Fruit fly (Drosophila melanogaster) whole organism, embryonic: ENCODE results near the gene Or30a.
A peak's percentile ranks its signal among the peaks of the same experiment; 100 is the strongest.

Experiments used
- Aef1 ChIP-seq: fragments of 200-800 bp; sonication (Bioruptor generic); IDR thresholded peaks from 3 replicates; pipeline ENCODE4 v1.3.6; 2022; ENCODE audit warnings: missing biosample characterization, missing genetic modification characterization
- Antp ChIP-seq: fragments of 200-800 bp; sonication (Bioruptor generic); optimal IDR thresholded peaks from 3 replicates; lab custom pipeline; 2016; ENCODE audit warnings: missing biosample characterization, missing genetic modification characterization
- CG10654 ChIP-seq: fragments of 200-800 bp; sonication (Bioruptor generic); optimal IDR thresholded peaks from 2 replicates; lab custom pipeline; 2016; ENCODE audit warnings: missing biosample characterization, missing genetic modification characterization
- CG11723 ChIP-seq: fragments of 200-800 bp; sonication (Bioruptor generic); optimal IDR thresholded peaks from 2 replicates; lab custom pipeline; 2017; ENCODE audit warnings: missing biosample characterization, mild to moderate bottlenecking, missing genetic modification characterization
- CG12299 ChIP-seq: fragments of 200-800 bp; sonication (Bioruptor generic); optimal IDR thresholded peaks from 2 replicates; lab custom pipeline; 2018; ENCODE audit warnings: missing biosample characterization, mild to moderate bottlenecking, missing genetic modification characterization
- CG12391 ChIP-seq: fragments of 200-800 bp; sonication (Bioruptor generic); optimal IDR thresholded peaks from 3 replicates; lab custom pipeline; 2018; ENCODE audit warnings: missing biosample characterization, mild to moderate bottlenecking, missing genetic modification characterization, moderate library complexity
- CG13296 ChIP-seq: fragments of 200-800 bp; sonication (Bioruptor generic); optimal IDR thresholded peaks from 3 replicates; lab custom pipeline; 2018; ENCODE audit warnings: missing biosample characterization, mild to moderate bottlenecking, missing genetic modification characterization
- CG14441 ChIP-seq: fragments of 200-800 bp; sonication (Bioruptor generic); IDR thresholded peaks from 2 replicates; pipeline ENCODE4 v1.3.6; 2022; ENCODE audit warnings: missing biosample characterization, missing genetic modification characterization
- CG1602 ChIP-seq: fragments of 200-800 bp; sonication (Bioruptor generic); optimal IDR thresholded peaks from 3 replicates; lab custom pipeline; 2016; ENCODE audit warnings: missing biosample characterization, missing genetic modification characterization
- CG1603 ChIP-seq: fragments of 200-800 bp; sonication (Bioruptor generic); optimal IDR thresholded peaks from 2 replicates; lab custom pipeline; 2019; ENCODE audit warnings: missing biosample characterization, mild to moderate bottlenecking, missing genetic modification characterization, moderate library complexity
- CG17328 ChIP-seq: fragments of 200-800 bp; sonication (Bioruptor generic); IDR thresholded peaks from 2 replicates; pipeline ENCODE4 v1.3.6; 2022; ENCODE audit warnings: missing biosample characterization, missing genetic modification characterization
- CG17568 ChIP-seq: fragments of 200-800 bp; sonication (Bioruptor generic); optimal IDR thresholded peaks from 2 replicates; lab custom pipeline; 2018; ENCODE audit warnings: missing biosample characterization, mild to moderate bottlenecking, missing genetic modification characterization, moderate library complexity
- CG17912 ChIP-seq: fragments of 200-800 bp; sonication (Bioruptor generic); optimal IDR thresholded peaks from 2 replicates; lab custom pipeline; 2018; ENCODE audit warnings: missing biosample characterization, mild to moderate bottlenecking, missing genetic modification characterization
- CG18262 ChIP-seq: fragments of 200-800 bp; optimal IDR thresholded peaks from 3 replicates; lab custom pipeline; 2019; ENCODE audit warnings: missing biosample characterization, mild to moderate bottlenecking, missing genetic modification characterization, moderate library complexity
- CG33213 ChIP-seq: fragments of 200-800 bp; sonication (Bioruptor generic); optimal IDR thresholded peaks from 3 replicates; lab custom pipeline; 2016; ENCODE audit warnings: missing biosample characterization, missing genetic modification characterization
- CG34422 ChIP-seq: fragments of 200-800 bp; sonication (Bioruptor generic); IDR thresholded peaks from 3 replicates; pipeline ENCODE4 v1.3.6; 2022; ENCODE audit warnings: missing biosample characterization, missing genetic modification characterization
- CG4360 ChIP-seq: fragments of 200-800 bp; sonication (Bioruptor generic); IDR thresholded peaks from 2 replicates; pipeline ENCODE4 v1.3.6; 2022; ENCODE audit warnings: missing biosample characterization, missing genetic modification characterization
- CG4707 ChIP-seq: fragments of 200-800 bp; sonication (Bioruptor generic); optimal IDR thresholded peaks from 2 replicates; lab custom pipeline; 2018; ENCODE audit warnings: missing biosample characterization, mild to moderate bottlenecking, missing genetic modification characterization, moderate library complexity
- CG6654 ChIP-seq: fragments of 200-800 bp; sonication (Bioruptor generic); optimal IDR thresholded peaks from 2 replicates; lab custom pipeline; 2017; ENCODE audit warnings: missing biosample characterization, mild to moderate bottlenecking, missing genetic modification characterization
- CG7372 ChIP-seq: fragments of 200-800 bp; sonication (Bioruptor generic); IDR thresholded peaks from 2 replicates; pipeline ENCODE4 v1.3.6; 2022; ENCODE audit warnings: missing biosample characterization, missing genetic modification characterization
- CG8290 ChIP-seq, 3 experiments: fragments of 200-800 bp; sonication (Bioruptor generic); optimal IDR thresholded peaks; 2 replicates each; lab custom pipeline; 2016 to 2019; ENCODE audit warnings: missing biosample characterization in 3 of 3, missing genetic modification characterization in 3 of 3, mild to moderate bottlenecking in 2 of 3, moderate library complexity in 1 of 3
- CG8388 ChIP-seq: fragments of 200-800 bp; sonication (Bioruptor generic); optimal IDR thresholded peaks from 2 replicates; lab custom pipeline; 2019; ENCODE audit warnings: missing biosample characterization, mild to moderate bottlenecking, missing genetic modification characterization, moderate library complexity
- Ets65A ChIP-seq: fragments of 200-800 bp; sonication (Bioruptor generic); peaks from one replicate; lab custom pipeline; 2016; ENCODE audit warnings: missing biosample characterization, missing genetic modification characterization
- NFAT ChIP-seq: fragments of 200-800 bp; sonication (Bioruptor generic); IDR thresholded peaks from 2 replicates; pipeline ENCODE4 v1.3.6; 2022; ENCODE audit warnings: missing biosample characterization, missing genetic modification characterization
- Trl ChIP-seq, 3 experiments: fragments of >200 bp in 2 of 3; fragments of 200-800 bp in 1 of 3; sonication (Bioruptor generic) in 1 of 3; optimal IDR thresholded peaks; 2 replicates in 1 of 3; 3 replicates in 2 of 3; lab custom pipeline; 2016 to 2017; ENCODE audit warnings: missing biosample characterization in 1 of 3, missing genetic modification characterization in 1 of 3
- ato ChIP-seq: fragments of 200-800 bp; sonication (Bioruptor generic); IDR thresholded peaks from 2 replicates; pipeline ENCODE4 v1.3.6; 2022; ENCODE audit warnings: missing biosample characterization, missing genetic modification characterization; ENCODE audit not compliant: partially characterized antibody
- bsh ChIP-seq, 2 experiments: fragments of 200-800 bp; sonication (Bioruptor generic); optimal IDR thresholded peaks; 2 replicates each; lab custom pipeline; 2017 to 2018; ENCODE audit warnings: mild to moderate bottlenecking in 2 of 2, missing biosample characterization in 2 of 2, missing genetic modification characterization in 2 of 2, moderate library complexity in 1 of 2
- btn ChIP-seq: fragments of 200-800 bp; sonication (Bioruptor generic); optimal IDR thresholded peaks from 2 replicates; lab custom pipeline; 2016; ENCODE audit warnings: missing biosample characterization, missing genetic modification characterization
- cad ChIP-seq: fragments of >200 bp; optimal IDR thresholded peaks from 2 replicates; lab custom pipeline; 2017; ENCODE audit warnings: missing biosample characterization, missing genetic modification characterization
- chm ChIP-seq: fragments of 200-800 bp; sonication (Bioruptor generic); IDR thresholded peaks from 2 replicates; pipeline ENCODE4 v1.3.6; 2022; ENCODE audit warnings: missing biosample characterization, missing genetic modification characterization
- croc ChIP-seq: fragments of 200-800 bp; sonication (Bioruptor generic); conservative IDR thresholded peaks from 3 replicates; pipeline ENCODE4 v1.3.6; 2022; ENCODE audit warnings: missing biosample characterization, missing genetic modification characterization
- esg ChIP-seq: fragments of 200-800 bp; sonication (Bioruptor generic); conservative IDR thresholded peaks from 2 replicates; pipeline ENCODE4 v1.3.6; 2022; ENCODE audit warnings: missing biosample characterization, missing genetic modification characterization
- fd3F ChIP-seq: fragments of 200-800 bp; sonication (Bioruptor generic); optimal IDR thresholded peaks from 2 replicates; lab custom pipeline; 2018; ENCODE audit warnings: missing biosample characterization, mild to moderate bottlenecking, missing genetic modification characterization, moderate library complexity
- fu2 ChIP-seq: fragments of 200-800 bp; sonication (Bioruptor generic); optimal IDR thresholded peaks from 2 replicates; lab custom pipeline; 2016; ENCODE audit warnings: missing biosample characterization, missing genetic modification characterization
- knrl ChIP-seq: fragments of 200-800 bp; sonication (Bioruptor generic); IDR thresholded peaks from 3 replicates; pipeline ENCODE4 v1.3.6; 2022; ENCODE audit warnings: missing biosample characterization, missing genetic modification characterization; ENCODE audit not compliant: partially characterized antibody
- lov ChIP-seq, 2 experiments: fragments of 200-800 bp in 1 of 2; fragments of >200 bp in 1 of 2; sonication (Bioruptor generic) in 1 of 2; IDR thresholded peaks in 1 of 2; optimal IDR thresholded peaks in 1 of 2; 2 replicates in 1 of 2; 3 replicates in 1 of 2; pipeline versions ENCODE4 v1.3.6 to Lab custom; 2017 to 2022; ENCODE audit warnings: missing biosample characterization in 1 of 2, missing genetic modification characterization in 1 of 2
- nerfin-1 ChIP-seq: fragments of 200-800 bp; sonication (Bioruptor generic); optimal IDR thresholded peaks from 3 replicates; lab custom pipeline; 2019; ENCODE audit warnings: missing biosample characterization, mild to moderate bottlenecking, missing genetic modification characterization, moderate library complexity
- odd ChIP-seq: fragments of 200-800 bp; sonication (Bioruptor generic); optimal IDR thresholded peaks from 2 replicates; lab custom pipeline; 2017; ENCODE audit warnings: missing biosample characterization, mild to moderate bottlenecking, missing genetic modification characterization
- org-1 ChIP-seq: fragments of 200-800 bp; sonication (Bioruptor generic); optimal IDR thresholded peaks from 2 replicates; lab custom pipeline; 2017; ENCODE audit warnings: missing biosample characterization, missing genetic modification characterization
- otp ChIP-seq: fragments of 200-800 bp; sonication (Bioruptor generic); IDR thresholded peaks from 3 replicates; pipeline ENCODE4, ENCODE4 v1.3.6; 2022; ENCODE audit warnings: missing biosample characterization, missing genetic modification characterization
- psq ChIP-seq: fragments of 200-800 bp; sonication (Bioruptor generic); optimal IDR thresholded peaks from 2 replicates; lab custom pipeline; 2017; ENCODE audit warnings: missing biosample characterization, missing genetic modification characterization
- sens ChIP-seq: fragments of 200-800 bp; sonication (Bioruptor generic); peaks from one replicate; lab custom pipeline; 2016; ENCODE audit warnings: missing biosample characterization, missing genetic modification characterization
- seq ChIP-seq: fragments of 200-800 bp; sonication (Bioruptor generic); IDR thresholded peaks from 2 replicates; pipeline ENCODE4 v1.3.6; 2022; ENCODE audit warnings: missing biosample characterization, missing genetic modification characterization
- slbo ChIP-seq: fragments of 200-800 bp; sonication (Bioruptor generic); IDR thresholded peaks from 2 replicates; pipeline ENCODE4 v1.3.6; 2022; ENCODE audit warnings: missing biosample characterization, missing genetic modification characterization
- stc ChIP-seq: fragments of 200-800 bp; sonication (Bioruptor generic); IDR thresholded peaks from 2 replicates; pipeline ENCODE4 v1.3.6; 2022; ENCODE audit warnings: missing biosample characterization, missing genetic modification characterization
- sug ChIP-seq: fragments of 200-800 bp; optimal IDR thresholded peaks from 2 replicates; lab custom pipeline; 2019; ENCODE audit warnings: missing biosample characterization, mild to moderate bottlenecking, missing genetic modification characterization, moderate library complexity
- tin ChIP-seq: fragments of 200-800 bp; sonication (Bioruptor generic); optimal IDR thresholded peaks from 3 replicates; lab custom pipeline; 2016; ENCODE audit warnings: missing biosample characterization, missing genetic modification characterization
- unpg ChIP-seq: fragments of 200-800 bp; sonication (Bioruptor generic); optimal IDR thresholded peaks from 3 replicates; lab custom pipeline; 2018; ENCODE audit warnings: missing biosample characterization, mild to moderate bottlenecking, missing genetic modification characterization, moderate library complexity
- wek ChIP-seq: fragments of 200-800 bp; sonication (Bioruptor generic); optimal IDR thresholded peaks from 3 replicates; lab custom pipeline; 2018; ENCODE audit warnings: missing biosample characterization, mild to moderate bottlenecking, missing genetic modification characterization, moderate library complexity

Or30a gene

dm6 chr2L:9125418-9125928, 13.9 kb downstream of the Or30a start, which contains the start of gene CG32982 (continued):
- TF ChIP-seq btn (GFP tag; lab: Kevin White, UChicago) (peak; percentile 70), CG10654 (GFP tag; lab: Kevin White, UChicago) (peak; percentile 90), CG12299 (tag; lab: Kevin White, UChicago) (peak; percentile 14), CG12391 (tag; lab: Kevin White, UChicago) (peak; percentile 92), croc (GFP tag; lab: Robert Waterston, UW) (peak; percentile 86), org-1 (peak; percentile 85), psq (peak; percentile 55), odd (GFP tag; lab: Kevin White, UChicago) (peak; percentile 92), slbo (GFP tag; lab: Robert Waterston, UW) (peak; percentile 89), bsh (GFP tag; optimal IDR thresholded peaks at IDR 0.05; lab: Kevin White, UChicago) (peak; percentile 66 to 87), otp (GFP tag; lab: Robert Waterston, UW) (peak; percentile 80; the same call in 2 of the 3 replicates), knrl (no peak; the same call in 1 of the 3 replicates), esg (GFP tag; lab: Robert Waterston, UW) (peak; percentile 82), CG34422 (peak; percentile 91), fu2 (GFP tag; lab: Kevin White, UChicago) (peak; percentile 86), CG8290 (GFP tag; optimal IDR thresholded peaks at IDR 0.05; lab: Kevin White, UChicago) (peak; percentile 88), CG8290 (tag; optimal IDR thresholded peaks at IDR 0.05; lab: Kevin White, UChicago) (peak; percentile 56 to 82), nerfin-1 (peak; percentile 95), CG17912 (peak; percentile 27), Trl (optimal IDR thresholded peaks at IDR 0.05; lab: Kevin White, UChicago) (no peak), Trl (GFP tag; optimal IDR thresholded peaks at IDR 0.05; lab: Kevin White, UChicago) (peak; percentile 90), CG7372 (peak; percentile 90), CG4707 (GFP tag; lab: Kevin White, UChicago) (peak; percentile 98), wek (peak; percentile 43), cad (GFP tag; lab: Kevin White, UChicago) (no peak), Ets65A (peak; percentile 98), ato (GFP tag; lab: Robert Waterston, UW) (no peak), NFAT (GFP tag; lab: Robert Waterston, UW) (peak; percentile 84), lov (optimal IDR thresholded peaks at IDR 0.05; lab: Kevin White, UChicago) (no peak), lov (GFP tag; IDR thresholded peaks at IDR 0.05; lab: Robert Waterston, UW) (0 out of 3 replicates have a peak, but pooled peaks have one; percentile 37), Antp (GFP tag; lab: Kevin White, UChicago) (peak; percentile 93), unpg (GFP tag; lab: Kevin White, UChicago) (peak; percentile 85), fd3F (peak; percentile 88), seq (GFP tag; lab: Robert Waterston, UW) (peak; percentile 88), CG14441 (GFP tag; lab: Robert Waterston, UW) (peak; percentile 89), CG33213 (GFP tag; lab: Kevin White, UChicago) (peak; percentile 67), sug (tag; lab: Kevin White, UChicago) (peak; percentile 93), chm (GFP tag; lab: Robert Waterston, UW) (peak; percentile 86), CG18262 (tag; lab: Kevin White, UChicago) (peak; percentile 94), tin (GFP tag; lab: Kevin White, UChicago) (peak; percentile 92), CG17568 (GFP tag; lab: Kevin White, UChicago) (peak; percentile 59), CG1602 (GFP tag; lab: Kevin White, UChicago) (peak; percentile 92), CG11723 (GFP tag; lab: Kevin White, UChicago) (peak; percentile 82), CG13296 (GFP tag; lab: Kevin White, UChicago) (peak; percentile 86), CG17328 (GFP tag; lab: Robert Waterston, UW) (peak; percentile 56), stc (GFP tag; lab: Robert Waterston, UW) (peak; percentile 77), sens (GFP tag; lab: Kevin White, UChicago) (peak; percentile 99), CG4360 (GFP tag; lab: Robert Waterston, UW) (peak; percentile 69), Aef1 (GFP tag; lab: Robert Waterston, UW) (peak; percentile 83), CG8388 (peak; percentile 83), CG6654 (GFP tag; lab: Kevin White, UChicago) (peak; percentile 82), CG1603 (tag; lab: Kevin White, UChicago) (peak; percentile 62)
